Worm (Caenorhabditis elegans): ENCODE measurements around the gene T05A8.7.

Gene T05A8.7

ce11 chrII:2735644-2736043 lies 6.5 kb downstream of the T05A8.7 start:
- TF ChIP-seq nhr-76 (tag; optimal IDR thresholded peaks at IDR 0.05) (no peak), nhr-237 (tag; optimal IDR thresholded peaks at IDR 0.05) (no peak), elt-2 (tag; optimal IDR thresholded peaks at IDR 0.05) (no peak), rnt-1 (tag; optimal IDR thresholded peaks at IDR 0.05) (peak; percentile 0), efl-1 (optimal IDR thresholded peaks at IDR 0.05) (no peak), efl-1 (GFP tag; optimal IDR thresholded peaks at IDR 0.05 in 1 of 2) (peak in 1 of 2 experiments; percentile 24), fkh-10 (GFP tag; optimal IDR thresholded peaks at IDR 0.05) (no peak), lin-14 (GFP tag; optimal IDR thresholded peaks at IDR 0.05) (no peak), lin-35 (GFP tag; optimal IDR thresholded peaks at IDR 0.05) (no peak), unc-30 (tag; optimal IDR thresholded peaks at IDR 0.05) (no peak)

- TF ChIP-seq fkh-8 (tag; optimal IDR thresholded peaks at IDR 0.05), result peak; percentile 39
- TF ChIP-seq elt-2 (tag; optimal IDR thresholded peaks at IDR 0.05), result no peak
Observed at ce11 chrII:2735192-2735591, 7.0 kb downstream of the T05A8.7 start, which contains the start of gene wdr-31. TSS of gene wdr-31 (minus strand) at chrII:2735292.

DNA sequence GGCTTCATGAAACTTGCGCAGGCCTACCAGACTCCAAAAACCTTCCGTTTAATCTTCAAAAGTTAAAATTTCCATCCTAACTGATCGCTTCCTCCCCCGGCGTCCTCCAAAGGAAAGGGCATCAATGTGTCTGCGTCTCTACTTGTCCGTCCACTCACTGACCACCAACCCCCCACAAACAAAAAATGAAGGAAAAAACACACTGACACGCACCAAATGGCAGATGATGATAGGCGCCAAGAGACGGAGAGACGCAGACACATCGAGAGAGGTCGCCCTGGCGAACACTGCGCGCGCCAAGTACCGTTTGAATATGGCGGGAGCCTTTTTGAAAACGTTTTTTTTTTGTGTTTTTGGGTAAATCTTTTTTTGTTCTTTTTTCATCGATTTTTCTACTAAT lies 7.4 kb downstream of the T05A8.7 start:
- TF ChIP-seq lin-35 (GFP tag; optimal IDR thresholded peaks at IDR 0.05), result peak in 1 of 2 experiments; percentile 4
- TF ChIP-seq C16A3.4 (tag; optimal IDR thresholded peaks at IDR 0.05), result no peak
- TF ChIP-seq sptf-1 (tag; optimal IDR thresholded peaks at IDR 0.05), result no peak
- no peak for TF ChIP-seq nhr-28 (tag; optimal IDR thresholded peaks at IDR 0.05)
- no peak for TF ChIP-seq ceh-63 (GFP tag; optimal IDR thresholded peaks at IDR 0.05)
- peak; percentile 19 for TF ChIP-seq nhr-47 (tag; optimal IDR thresholded peaks at IDR 0.05)
- TF ChIP-seq ztf-11 (tag; optimal IDR thresholded peaks at IDR 0.05), result no peak
- no peak for TF ChIP-seq tlp-1 (tag; optimal IDR thresholded peaks at IDR 0.05)
- no peak for TF ChIP-seq unc-62 (GFP tag; optimal IDR thresholded peaks at IDR 0.05)
- no peak for TF ChIP-seq fkh-4 (tag; optimal IDR thresholded peaks at IDR 0.05; ENCODE audit: borderline replicate concordance)
- TF ChIP-seq pag-3 (tag; optimal IDR thresholded peaks at IDR 0.05; ENCODE audit: borderline replicate concordance, insufficient read depth), result no peak
- peak in 1 of 3 experiments; percentile 61 for TF ChIP-seq ceh-82 (tag; optimal IDR thresholded peaks at IDR 0.05)
- TF ChIP-seq ztf-4 (tag; optimal IDR thresholded peaks at IDR 0.05), result no peak
- TF ChIP-seq zag-1 (tag; optimal IDR thresholded peaks at IDR 0.05), result no peak
- TF ChIP-seq ceh-8 (GFP tag; optimal IDR thresholded peaks at IDR 0.05), result no peak
- TF ChIP-seq mab-9 (GFP tag; IDR thresholded peaks at IDR 0.05), result no peak
- TF ChIP-seq blmp-1 (tag; optimal IDR thresholded peaks at IDR 0.05), result no peak
- no peak for TF ChIP-seq nhr-12 (tag; optimal IDR thresholded peaks at IDR 0.05)
- peak; percentile 88 for TF ChIP-seq lin-14 (GFP tag; optimal IDR thresholded peaks at IDR 0.05)
- no peak for TF ChIP-seq lin-13 (GFP tag; optimal IDR thresholded peaks at IDR 0.05)
- peak; percentile 7 for TF ChIP-seq swsn-7 (tag; optimal IDR thresholded peaks at IDR 0.05)
- no peak for TF ChIP-seq ceh-90 (tag; optimal IDR thresholded peaks at IDR 0.05)
- no peak for TF ChIP-seq egl-27 (tag; optimal IDR thresholded peaks at IDR 0.05)
- no peak for TF ChIP-seq snpc-4 (tag; optimal IDR thresholded peaks at IDR 0.05)
- no peak for TF ChIP-seq elt-3 (tag; optimal IDR thresholded peaks at IDR 0.05)
- TF ChIP-seq lsy-2 (tag; optimal IDR thresholded peaks at IDR 0.05), result peak in 1 of 2 experiments; percentile 38
- no peak for TF ChIP-seq lin-39 (tag; optimal IDR thresholded peaks at IDR 0.05)
- TF ChIP-seq dsc-1 (tag; optimal IDR thresholded peaks at IDR 0.05), result no peak
- TF ChIP-seq nhr-90 (tag; optimal IDR thresholded peaks at IDR 0.05; ENCODE audit: poor library complexity), result no peak
- no peak for TF ChIP-seq ets-5 (GFP tag; IDR thresholded peaks at IDR 0.05)
- TF ChIP-seq fkh-8 (tag; optimal IDR thresholded peaks at IDR 0.05), result peak; percentile 5
- no peak for TF ChIP-seq aly-2 (tag; optimal IDR thresholded peaks at IDR 0.05)
- TF ChIP-seq elt-2 (tag; optimal IDR thresholded peaks at IDR 0.05), result no peak
- TF ChIP-seq nhr-84 (tag; optimal IDR thresholded peaks at IDR 0.05), result no peak
- peak; percentile 22 for TF ChIP-seq mep-1 (tag; optimal IDR thresholded peaks at IDR 0.05)
- no peak for TF ChIP-seq efl-3 (GFP tag; optimal IDR thresholded peaks at IDR 0.05)
- TF ChIP-seq efl-1 (optimal IDR thresholded peaks at IDR 0.05), result peak; percentile 40 to 44
- TF ChIP-seq efl-1 (GFP tag; optimal IDR thresholded peaks at IDR 0.05 in 1 of 2), result peak; percentile 0 to 93
- TF ChIP-seq lin-15B (tag; optimal IDR thresholded peaks at IDR 0.05), result no peak
- no peak for TF ChIP-seq vab-15 (tag; optimal IDR thresholded peaks at IDR 0.05)
- TF ChIP-seq fos-1 (tag; optimal IDR thresholded peaks at IDR 0.05), result no peak
- TF ChIP-seq rnt-1 (tag; optimal IDR thresholded peaks at IDR 0.05), result peak; percentile 51
- no peak for TF ChIP-seq ama-1 (optimal IDR thresholded peaks at IDR 0.05)
- TF ChIP-seq isw-1 (GFP tag; IDR thresholded peaks at IDR 0.05), result no peak
- peak; percentile 33 for TF ChIP-seq snu-23 (GFP tag; optimal IDR thresholded peaks at IDR 0.05)

Measured in whole organism, L1 larva.